Worm (Caenorhabditis elegans) whole organism, early embryonic: Measurements from ENCODE around the gene mam-7.

Experiments
- ama-1 ChIP-seq: fragments of 150-350 bp; optimal IDR thresholded peaks from 2 replicates; lab custom pipeline; 2014
- ets-7 ChIP-seq: sonication (generic microtip); optimal IDR thresholded peaks from 2 replicates; lab custom pipeline; 2016; ENCODE audit warnings: missing genotype, missing genetic modification characterization, missing compliant biosample characterization
- tra-4 ChIP-seq: sonication (generic microtip); optimal IDR thresholded peaks from 2 replicates; lab custom pipeline; 2017; ENCODE audit warnings: missing genetic modification characterization, missing compliant biosample characterization

DNA sequence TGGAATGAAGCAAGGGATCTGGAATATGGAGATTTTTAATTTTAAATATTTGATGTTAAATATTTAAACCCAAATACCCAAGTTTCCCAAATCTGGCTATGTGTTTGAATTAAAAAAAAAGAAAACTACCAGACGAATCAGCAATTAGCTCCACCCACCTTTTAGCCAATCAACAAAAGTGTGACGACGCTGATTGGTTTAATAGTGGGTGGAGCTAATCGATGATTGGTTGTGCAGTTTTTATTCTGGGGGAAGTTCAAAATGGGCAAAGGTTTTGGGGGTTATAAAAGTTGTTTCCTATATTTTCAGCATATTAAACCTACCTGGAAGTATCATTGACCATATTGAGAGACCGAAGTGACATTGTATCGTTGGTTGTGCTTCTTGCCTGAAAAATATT is 18.4 kb upstream of the mam-7 start:
- no peak for TF ChIP-seq ama-1 (lab: Kevin White, UChicago)
- TF ChIP-seq tra-4: no peak
- TF ChIP-seq ets-7: no peak
